Worm (Caenorhabditis elegans) whole organism, late embryonic: ENCODE data around the gene math-45.
"Not testable (repeated sequence)": the region's sequence is repeated elsewhere in the genome, so short reads cannot be mapped to it uniquely, and the experiment has no call there.

Experiments used
- F13H6.1 ChIP-seq: sonication (generic microtip); optimal IDR thresholded peaks from 2 replicates; lab custom pipeline; 2016; ENCODE audit warnings: missing genetic modification characterization, missing compliant biosample characterization
- ceh-2 ChIP-seq: sonication (generic microtip); optimal IDR thresholded peaks from 2 replicates; lab custom pipeline; 2016; ENCODE audit warnings: missing genotype, missing genetic modification characterization, missing compliant biosample characterization
- ceh-24 ChIP-seq: sonication (generic microtip); optimal IDR thresholded peaks from 2 replicates; lab custom pipeline; 2016; ENCODE audit warnings: mild to moderate bottlenecking, missing genetic modification characterization, missing compliant biosample characterization
- ceh-30 ChIP-seq: fragments of 150-350 bp; optimal IDR thresholded peaks from 2 replicates; lab custom pipeline; 2014; ENCODE audit warnings: missing biosample characterization, missing genetic modification characterization
- ceh-45 ChIP-seq: fragments of 200-800 bp; sonication (Bioruptor generic); IDR thresholded peaks from 2 replicates; pipeline ENCODE4 v1.3.6; 2022; ENCODE audit warnings: missing genetic modification reagents, missing genetic modification characterization, missing compliant biosample characterization
- che-1 ChIP-seq: sonication (generic microtip); optimal IDR thresholded peaks from 2 replicates; lab custom pipeline; 2016; ENCODE audit warnings: mild to moderate bottlenecking, missing genetic modification characterization, missing compliant biosample characterization
- dmd-4 ChIP-seq: sonication (generic microtip); optimal IDR thresholded peaks from 2 replicates; lab custom pipeline; 2016; ENCODE audit warnings: borderline replicate concordance, missing genetic modification characterization, missing compliant biosample characterization
- elt-2 ChIP-seq: sonication (generic microtip); optimal IDR thresholded peaks from 2 replicates; lab custom pipeline; 2016; ENCODE audit warnings: missing genetic modification reagents, missing genetic modification characterization, missing compliant biosample characterization
- ets-4 ChIP-seq: sonication (generic microtip); optimal IDR thresholded peaks from 2 replicates; lab custom pipeline; 2016; ENCODE audit warnings: missing genetic modification characterization, missing compliant biosample characterization
- fax-1 ChIP-seq: sonication (generic microtip); optimal IDR thresholded peaks from 2 replicates; lab custom pipeline; 2016; ENCODE audit warnings: missing genotype, missing genetic modification characterization, missing compliant biosample characterization
- fkh-6 ChIP-seq: sonication (generic microtip); optimal IDR thresholded peaks from 2 replicates; lab custom pipeline; 2016; ENCODE audit warnings: missing genetic modification characterization, missing compliant biosample characterization
- hlh-13 ChIP-seq: fragments of 200-800 bp; sonication (Bioruptor generic); optimal IDR thresholded peaks from 2 replicates; lab custom pipeline; 2018; ENCODE audit warnings: mild to moderate bottlenecking, missing genetic modification characterization, missing compliant biosample characterization
- hlh-15 ChIP-seq: sonication (generic microtip); optimal IDR thresholded peaks from 2 replicates; lab custom pipeline; 2016; ENCODE audit warnings: missing genetic modification characterization, missing compliant biosample characterization
- hlh-6 ChIP-seq: sonication (generic microtip); optimal IDR thresholded peaks from 2 replicates; lab custom pipeline; 2016; ENCODE audit warnings: missing genotype, missing genetic modification characterization, missing compliant biosample characterization
- lim-6 ChIP-seq: sonication (generic microtip); optimal IDR thresholded peaks from 2 replicates; lab custom pipeline; 2016; ENCODE audit warnings: missing genetic modification characterization, missing compliant biosample characterization
- mec-3 ChIP-seq: sonication (generic microtip); optimal IDR thresholded peaks from 2 replicates; lab custom pipeline; 2016; ENCODE audit warnings: borderline replicate concordance, missing genetic modification characterization, missing compliant biosample characterization
- odd-2 ChIP-seq: sonication (generic microtip); optimal IDR thresholded peaks from 2 replicates; lab custom pipeline; 2017; ENCODE audit warnings: antibody characterized with exemption, mild to moderate bottlenecking, missing genetic modification characterization, missing compliant biosample characterization
- pat-9 ChIP-seq: fragments of 200-800 bp; sonication (Bioruptor generic); optimal IDR thresholded peaks from 2 replicates; lab custom pipeline; 2018; ENCODE audit warnings: mild to moderate bottlenecking, missing genetic modification characterization, moderate library complexity, missing compliant biosample characterization
- pha-2 ChIP-seq: sonication (generic microtip); optimal IDR thresholded peaks from 2 replicates; lab custom pipeline; 2017; ENCODE audit warnings: mild to moderate bottlenecking, missing genetic modification characterization, missing compliant biosample characterization
- pros-1 ChIP-seq: fragments of 150-350 bp; optimal IDR thresholded peaks from 2 replicates; lab custom pipeline; 2014; ENCODE audit warnings: missing biosample characterization, missing genetic modification reagents, missing genetic modification characterization
- sdc-2 ChIP-seq: sonication (generic microtip); optimal IDR thresholded peaks from 2 replicates; lab custom pipeline; 2016; ENCODE audit warnings: missing genotype, missing genetic modification characterization, missing compliant biosample characterization
- sox-2 ChIP-seq: fragments of 200-800 bp; sonication (Bioruptor generic); IDR thresholded peaks from 2 replicates; pipeline ENCODE4 v1.3.6; 2022; ENCODE audit warnings: missing genetic modification reagents, missing genetic modification characterization, missing compliant biosample characterization
- syd-9 ChIP-seq: sonication (generic microtip); optimal IDR thresholded peaks from 2 replicates; lab custom pipeline; 2016; ENCODE audit warnings: mild to moderate bottlenecking, missing genetic modification characterization, moderate library complexity, missing compliant biosample characterization
- unc-3 ChIP-seq, 2 experiments: fragments of 200-800 bp in 1 of 2; sonication (Bioruptor generic) in 1 of 2; sonication (generic microtip) in 1 of 2; conservative IDR thresholded peaks in 1 of 2; optimal IDR thresholded peaks in 1 of 2; 2 replicates each; pipeline versions ENCODE4 v1.3.6 to Lab custom; 2016 to 2022; ENCODE audit warnings: missing compliant biosample characterization in 2 of 2, missing genetic modification characterization in 2 of 2, missing genetic modification reagents in 1 of 2
- unc-42 ChIP-seq: sonication (generic microtip); optimal IDR thresholded peaks from 2 replicates; lab custom pipeline; 2016; ENCODE audit warnings: missing genotype, missing genetic modification characterization, missing compliant biosample characterization
- zip-5 ChIP-seq: sonication (generic microtip); optimal IDR thresholded peaks from 2 replicates; lab custom pipeline; 2016; ENCODE audit warnings: missing genetic modification characterization, missing compliant biosample characterization

Gene math-45

DNA sequence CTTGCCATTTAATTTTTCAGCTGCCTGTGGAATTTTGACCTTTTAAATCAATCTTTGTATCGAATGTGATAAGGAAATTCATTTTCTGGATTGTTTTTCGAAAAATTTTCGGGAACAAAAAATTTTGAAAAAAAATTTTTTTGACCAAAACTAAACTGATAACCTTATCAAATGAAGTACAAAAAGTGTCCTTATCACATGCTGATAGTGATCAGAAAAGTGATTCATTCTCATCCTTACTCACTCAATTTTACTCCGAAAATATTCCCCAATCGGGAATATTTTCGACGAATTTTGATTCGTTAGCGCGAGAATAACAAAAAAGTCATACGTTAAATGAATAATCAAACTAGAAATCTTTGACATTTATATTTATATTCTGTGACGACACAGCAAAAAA lies 41.9 kb downstream of the math-45 start:
- TF ChIP-seq pha-2 = no peak
- TF ChIP-seq elt-2 (tag; lab: Kevin White, UChicago) = peak; percentile 85

DNA sequence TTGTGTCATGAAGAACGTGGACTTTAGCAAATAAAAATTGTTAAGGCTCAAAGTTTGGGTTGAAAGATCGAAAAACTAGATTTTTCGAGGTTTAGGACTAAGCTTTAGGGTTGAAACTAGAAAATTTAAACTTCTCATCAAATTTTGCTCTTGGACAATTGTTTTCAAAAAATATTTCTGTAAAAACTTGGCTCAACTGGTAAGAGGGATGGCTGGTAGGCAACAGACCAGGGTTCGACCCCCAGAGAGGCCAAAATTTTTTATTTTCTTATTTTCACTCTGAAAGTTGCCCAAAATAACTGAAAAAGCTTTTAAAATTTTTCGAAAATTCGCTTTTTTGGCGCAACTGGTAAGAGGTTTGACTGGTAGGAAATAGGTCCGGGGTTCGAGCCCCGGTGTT lies 42.4 kb downstream of the math-45 start:
- TF ChIP-seq unc-3 (GFP tag; conservative IDR thresholded peaks at IDR 0.05; lab: Robert Waterston, UW) (no peak), unc-3 (tag; optimal IDR thresholded peaks at IDR 0.05; lab: Kevin White, UChicago) (no peak), odd-2 (no peak)
- TF ChIP-seq, all 69 proteins: peak for 0

DNA sequence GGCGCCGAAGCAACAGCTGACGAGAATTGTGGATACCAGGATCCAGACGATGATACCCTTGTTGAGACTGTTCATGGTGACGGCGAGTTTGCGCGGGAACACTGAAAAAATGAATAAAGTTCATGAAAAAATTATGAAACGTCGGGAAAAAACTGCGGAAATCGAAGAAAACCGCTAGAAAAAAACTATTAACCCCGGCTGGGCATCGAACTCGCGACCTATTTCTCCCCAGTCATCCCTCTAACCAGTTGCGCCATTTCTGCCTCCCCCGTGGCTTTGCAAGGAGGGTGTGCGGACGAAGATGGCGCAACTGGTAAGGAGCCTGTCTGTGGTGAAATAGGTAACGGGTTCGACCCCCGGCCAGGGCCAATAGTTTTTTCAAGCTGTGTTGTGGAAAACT lies 43.8 kb downstream of the math-45 start, which contains the start of gene H17B01.5:
TSS of gene H17B01.5 (minus strand) at position 101 of the 400 bp plus-strand sequence.
- TF ChIP-seq zip-5 (no peak), dmd-4 (no peak), sox-2 (GFP tag; lab: Robert Waterston, UW) (no peak), unc-3 (GFP tag; conservative IDR thresholded peaks at IDR 0.05; lab: Robert Waterston, UW) (no peak), unc-3 (tag; optimal IDR thresholded peaks at IDR 0.05; lab: Kevin White, UChicago) (no peak), fkh-6 (tag; lab: Kevin White, UChicago) (no peak), ceh-2 (no peak), lim-6 (no peak), che-1 (tag; lab: Kevin White, UChicago) (no peak), syd-9 (tag; lab: Kevin White, UChicago) (no peak), F13H6.1 (tag; lab: Kevin White, UChicago) (no peak), ceh-45 (GFP tag; lab: Robert Waterston, UW) (no peak), sdc-2 (tag; lab: Kevin White, UChicago) (no peak), pros-1 (tag; lab: Kevin White, UChicago) (no peak)

DNA sequence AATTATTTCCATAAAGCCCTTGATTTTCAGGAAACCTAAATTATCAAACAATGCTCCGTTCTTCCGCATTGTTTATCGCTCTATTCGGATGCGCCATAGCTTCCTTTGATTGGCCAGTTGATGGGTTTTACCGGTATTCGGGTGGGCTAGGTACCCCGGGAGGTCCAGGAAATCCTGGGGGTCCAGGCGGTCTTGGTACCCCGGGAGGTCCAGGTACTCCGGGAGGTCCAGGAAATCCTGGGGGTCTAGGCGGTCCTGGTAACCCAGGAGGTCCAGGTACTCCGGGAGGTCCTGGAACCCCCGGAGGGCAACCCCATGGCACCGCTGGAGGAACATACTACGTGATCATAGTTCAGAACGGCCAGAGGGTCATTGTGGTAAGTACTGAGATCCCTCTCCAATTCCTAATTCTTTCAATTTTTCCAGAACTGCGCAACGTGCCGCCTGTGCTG lies 46.7 kb downstream of the math-45 start, which contains the start of gene H17B01.2:
TSS of gene H17B01.2 (plus strand) at position 51 of the 452 bp plus-strand sequence.
- TF ChIP-seq unc-42 (tag; lab: Kevin White, UChicago) (no peak), ceh-30 (tag; lab: Kevin White, UChicago) (no peak), ets-4 (no peak)

DNA sequence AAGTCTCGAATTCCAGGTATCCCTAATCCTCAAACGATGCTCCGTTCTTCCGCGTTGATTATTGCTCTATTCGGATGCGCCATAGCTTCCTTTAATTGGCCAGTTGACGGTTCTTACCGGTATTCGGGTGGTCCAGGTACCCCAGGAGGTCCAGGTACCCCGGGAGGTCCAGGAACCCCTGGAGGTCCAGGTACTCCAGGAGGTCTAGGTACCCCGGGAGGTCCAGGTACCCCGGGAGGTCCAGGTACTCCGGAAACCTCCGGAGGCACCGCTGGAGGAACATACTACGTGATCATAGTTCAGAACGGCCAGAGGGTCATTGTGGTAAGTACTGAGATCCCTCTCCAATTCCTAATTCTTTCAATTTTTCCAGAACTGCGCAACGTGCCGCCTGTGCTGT lies 49.5 kb downstream of the math-45 start, which contains the start of gene Y51H7C.1:
TSS of gene Y51H7C.1 (plus strand) at position 17 of the 400 bp plus-strand sequence.
- TF ChIP-seq ceh-24 (tag; lab: Kevin White, UChicago); F13H6.1 (tag; lab: Kevin White, UChicago); hlh-13: not testable (repeated sequence)

DNA sequence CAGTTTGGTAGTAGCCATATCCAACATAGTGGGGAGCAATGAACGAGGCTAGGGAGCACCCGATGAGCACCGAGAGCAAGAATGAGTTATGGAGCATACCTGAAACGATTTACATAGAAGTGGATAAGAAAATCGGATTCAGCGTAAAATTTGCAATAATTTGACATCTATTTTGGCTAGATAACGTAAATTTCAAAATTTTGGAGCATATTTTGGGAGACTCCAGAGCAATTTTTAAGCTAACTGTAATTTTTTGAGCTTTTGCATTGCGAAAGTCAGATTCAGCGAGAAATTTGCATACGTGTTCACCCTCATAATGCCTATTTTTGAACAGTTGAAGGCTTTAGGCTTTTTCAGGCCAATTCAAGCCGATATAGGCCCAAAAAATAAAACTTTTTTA lies 50.8 kb downstream of the math-45 start, which contains the start of gene Y51H7C.13:
TSS of gene Y51H7C.13 (minus strand) at position 101 of the 400 bp plus-strand sequence.
- TF ChIP-seq hlh-15 (tag; lab: Kevin White, UChicago) = no peak
- TF ChIP-seq fax-1 = no peak
- no peak for TF ChIP-seq hlh-6 (tag; lab: Kevin White, UChicago)
- TF ChIP-seq zip-5 = no peak
- TF ChIP-seq mec-3 (tag; lab: Kevin White, UChicago) = no peak
- TF ChIP-seq pat-9 (tag; lab: Kevin White, UChicago) = no peak
